Worm (Caenorhabditis elegans) whole organism, young adult: ENCODE data around the gene grl-11.

ENCODE experiments used
- B0261.1 ChIP-seq: sonication (generic microtip); optimal IDR thresholded peaks from 2 replicates; lab custom pipeline; 2016; ENCODE audit warnings: mild to moderate bottlenecking, missing genetic modification characterization, moderate library complexity, missing compliant biosample characterization
- B0336.3 ChIP-seq: fragments of 200-800 bp; sonication (Bioruptor generic); IDR thresholded peaks from 2 replicates; pipeline ENCODE4 v1.3.6; 2022; ENCODE audit warnings: missing genetic modification characterization, missing compliant biosample characterization
- F10E7.11 ChIP-seq: sonication (generic microtip); optimal IDR thresholded peaks from 2 replicates; lab custom pipeline; 2017; ENCODE audit warnings: mild to moderate bottlenecking, missing genetic modification characterization, moderate library complexity, missing compliant biosample characterization
- F55B11.4 ChIP-seq: sonication (generic microtip); optimal IDR thresholded peaks from 2 replicates; lab custom pipeline; 2016; ENCODE audit warnings: missing compliant biosample characterization, missing genetic modification characterization, borderline replicate concordance; ENCODE audit not compliant: insufficient read depth
- F57A8.1 ChIP-seq: fragments of 200-800 bp; sonication (Bioruptor generic); optimal IDR thresholded peaks from 2 replicates; lab custom pipeline; 2018; ENCODE audit warnings: mild to moderate bottlenecking, missing genetic modification characterization, moderate library complexity, missing compliant biosample characterization
- Y53G8AR.9 ChIP-seq: fragments of 200-800 bp; sonication (Bioruptor generic); conservative IDR thresholded peaks from 2 replicates; pipeline ENCODE4 v1.3.6; 2022; ENCODE audit warnings: missing genetic modification reagents, missing genetic modification characterization, missing compliant biosample characterization
- Y56A3A.18 ChIP-seq: fragments of 200-800 bp; sonication (Bioruptor generic); IDR thresholded peaks from 2 replicates; pipeline ENCODE4 v1.3.6; 2022; ENCODE audit warnings: missing genetic modification reagents, missing genetic modification characterization, missing compliant biosample characterization
- aptf-3 ChIP-seq: fragments of 200-800 bp; sonication (Bioruptor generic); IDR thresholded peaks from 2 replicates; pipeline ENCODE4 v1.3.6; 2022; ENCODE audit warnings: missing genetic modification characterization, missing compliant biosample characterization
- attf-5 ChIP-seq: fragments of 200-800 bp; sonication (Bioruptor generic); optimal IDR thresholded peaks from 2 replicates; lab custom pipeline; 2018; ENCODE audit warnings: mild to moderate bottlenecking, missing genetic modification characterization, missing compliant biosample characterization
- bed-1 ChIP-seq: fragments of 200-800 bp; sonication (Bioruptor generic); IDR thresholded peaks from 2 replicates; pipeline ENCODE4 v1.3.6; 2022; ENCODE audit warnings: missing genetic modification reagents, missing genetic modification characterization, missing compliant biosample characterization
- bed-2 ChIP-seq: fragments of 200-800 bp; sonication (Bioruptor generic); IDR thresholded peaks from 2 replicates; pipeline ENCODE4 v1.3.6; 2022; ENCODE audit warnings: missing genetic modification reagents, missing genetic modification characterization, missing compliant biosample characterization
- ccch-3 ChIP-seq: fragments of 200-800 bp; sonication (Bioruptor generic); optimal IDR thresholded peaks from 2 replicates; lab custom pipeline; 2018; ENCODE audit warnings: mild to moderate bottlenecking, missing genetic modification characterization, missing compliant biosample characterization
- cebp-1 ChIP-seq, 2 experiments: fragments of 200-800 bp in 1 of 2; sonication (Bioruptor generic) in 1 of 2; sonication (generic microtip) in 1 of 2; IDR thresholded peaks in 1 of 2; optimal IDR thresholded peaks in 1 of 2; 2 replicates each; pipeline versions ENCODE4 v1.3.6 to Lab custom; 2017 to 2022; ENCODE audit warnings: missing compliant biosample characterization in 2 of 2, missing genetic modification characterization in 2 of 2, mild to moderate bottlenecking in 1 of 2, missing genetic modification reagents in 1 of 2, moderate library complexity in 1 of 2
- cebp-2 ChIP-seq: fragments of 200-800 bp; sonication (Bioruptor generic); IDR thresholded peaks from 2 replicates; pipeline ENCODE4 v1.3.6; 2022; ENCODE audit warnings: missing genetic modification characterization, missing compliant biosample characterization
- ceh-100 ChIP-seq: fragments of 200-800 bp; sonication (Bioruptor generic); IDR thresholded peaks from 2 replicates; pipeline ENCODE4 v1.3.6; 2022; ENCODE audit warnings: missing genetic modification reagents, missing genetic modification characterization, missing compliant biosample characterization
- ceh-91 ChIP-seq: fragments of 200-800 bp; sonication (Bioruptor generic); IDR thresholded peaks from 2 replicates; pipeline ENCODE4 v1.3.6; 2022; ENCODE audit warnings: missing genetic modification reagents, missing genetic modification characterization, missing compliant biosample characterization
- die-1 ChIP-seq: sonication (generic microtip); optimal IDR thresholded peaks from 2 replicates; lab custom pipeline; 2016; ENCODE audit warnings: missing genotype, mild to moderate bottlenecking, missing genetic modification characterization, missing compliant biosample characterization
- efl-1 ChIP-seq: fragments of 150-350 bp; optimal IDR thresholded peaks from 2 replicates; lab custom pipeline; 2014; ENCODE audit warnings: missing biosample characterization, missing genetic modification reagents, missing genetic modification characterization
- egl-44 ChIP-seq: fragments of 200-800 bp; sonication (Bioruptor generic); IDR thresholded peaks from 2 replicates; pipeline ENCODE4 v1.3.6; 2022; ENCODE audit warnings: missing genetic modification reagents, missing genetic modification characterization, missing compliant biosample characterization
- him-1 ChIP-seq: sonication (generic microtip); optimal IDR thresholded peaks from 2 replicates; lab custom pipeline; 2016; ENCODE audit warnings: missing genotype, missing genetic modification reagents, missing genetic modification characterization, missing compliant biosample characterization
- hmg-1.2 ChIP-seq: fragments of 200-800 bp; sonication (Bioruptor generic); IDR thresholded peaks from 2 replicates; pipeline ENCODE4 v1.3.6; 2022; ENCODE audit warnings: missing genetic modification reagents, missing genetic modification characterization, missing compliant biosample characterization
- hmg-20 ChIP-seq: fragments of 200-800 bp; sonication (Bioruptor generic); IDR thresholded peaks from 2 replicates; pipeline ENCODE4 v1.3.6; 2022; ENCODE audit warnings: missing genetic modification reagents, missing genetic modification characterization, missing compliant biosample characterization
- lin-54 ChIP-seq: fragments of 200-800 bp; sonication (Bioruptor generic); optimal IDR thresholded peaks from 2 replicates; lab custom pipeline; 2018; ENCODE audit warnings: mild to moderate bottlenecking, missing genetic modification characterization, missing compliant biosample characterization
- lsy-27 ChIP-seq: sonication (generic microtip); optimal IDR thresholded peaks from 2 replicates; lab custom pipeline; 2017; ENCODE audit warnings: missing genetic modification characterization, mild to moderate bottlenecking, missing compliant biosample characterization, antibody characterized with exemption, missing genotype, borderline replicate concordance; ENCODE audit not compliant: insufficient read depth
- madf-6 ChIP-seq: fragments of 200-800 bp; sonication (Bioruptor generic); IDR thresholded peaks from 2 replicates; pipeline ENCODE4 v1.3.6; 2022; ENCODE audit warnings: missing genetic modification reagents, missing genetic modification characterization, missing compliant biosample characterization
- nfya-2 ChIP-seq: fragments of 200-800 bp; sonication (Bioruptor generic); IDR thresholded peaks from 2 replicates; pipeline ENCODE4 v1.3.6; 2022; ENCODE audit warnings: missing genetic modification reagents, missing genetic modification characterization, missing compliant biosample characterization
- nhr-120 ChIP-seq: fragments of 200-800 bp; sonication (Bioruptor generic); IDR thresholded peaks from 2 replicates; pipeline ENCODE4 v1.3.6; 2022; ENCODE audit warnings: missing genetic modification characterization, missing compliant biosample characterization
- pbrm-1 ChIP-seq: fragments of 200-800 bp; sonication (Bioruptor generic); IDR thresholded peaks from 2 replicates; pipeline ENCODE4 v1.3.6; 2022; ENCODE audit warnings: missing genetic modification reagents, missing genetic modification characterization, missing compliant biosample characterization
- pha-4 ChIP-seq: fragments of 150-350 bp; sonication (generic microtip); optimal IDR thresholded peaks from 2 replicates; lab custom pipeline; 2014; ENCODE audit warnings: missing biosample characterization, missing genetic modification reagents, missing genetic modification characterization
- rec-8 ChIP-seq, 2 experiments: sonication (generic microtip); optimal IDR thresholded peaks; 2 replicates each; lab custom pipeline; 2016; ENCODE audit warnings: mild to moderate bottlenecking in 2 of 2, missing genetic modification characterization in 2 of 2, missing genetic modification reagents in 2 of 2, missing genotype in 2 of 2, missing biosample characterization in 1 of 2, missing compliant biosample characterization in 1 of 2, moderate library complexity in 1 of 2
- rpc-1 ChIP-seq, 2 experiments: fragments of 150-350 bp in 1 of 2; sonication (generic microtip) in 1 of 2; optimal IDR thresholded peaks; 2 replicates each; lab custom pipeline; 2014 to 2018; ENCODE audit warnings: missing biosample characterization in 1 of 2, missing genetic modification characterization in 1 of 2, missing genetic modification reagents in 1 of 2, missing genotype in 1 of 2
- sdz-38 ChIP-seq: sonication (generic microtip); optimal IDR thresholded peaks from 2 replicates; lab custom pipeline; 2016; ENCODE audit warnings: missing genotype, missing genetic modification characterization, missing compliant biosample characterization
- snpc-4 ChIP-seq, 5 experiments: fragments of 150-350 bp in 1 of 5; sonication (generic microtip) in 4 of 5; optimal IDR thresholded peaks; 2 replicates each; lab custom pipeline; 2014 to 2018; ENCODE audit warnings: missing genetic modification characterization in 5 of 5, missing biosample characterization in 3 of 5, antibody characterized with exemption in 2 of 5, mild to moderate bottlenecking in 2 of 5, missing compliant biosample characterization in 2 of 5, missing genotype in 2 of 5, moderate library complexity in 2 of 5, missing genetic modification reagents in 1 of 5
- somi-1 ChIP-seq: fragments of 200-800 bp; sonication (Bioruptor generic); optimal IDR thresholded peaks from 2 replicates; lab custom pipeline; 2018; ENCODE audit warnings: mild to moderate bottlenecking, missing genetic modification characterization, missing compliant biosample characterization
- tbp1 ChIP-seq: fragments of 200-800 bp; sonication (Bioruptor generic); optimal IDR thresholded peaks from 2 replicates; lab custom pipeline; 2018; ENCODE audit warnings: mild to moderate bottlenecking, missing genetic modification characterization, missing compliant biosample characterization
- tbx-9 ChIP-seq: sonication (generic microtip); optimal IDR thresholded peaks from 2 replicates; lab custom pipeline; 2016; ENCODE audit warnings: borderline replicate concordance, missing genetic modification characterization, inconsistent platforms, missing compliant biosample characterization
- ztf-18 ChIP-seq: sonication (generic microtip); optimal IDR thresholded peaks from 2 replicates; lab custom pipeline; 2016; ENCODE audit warnings: missing genotype, mild to moderate bottlenecking, missing genetic modification characterization, missing compliant biosample characterization
- ztf-25 ChIP-seq: fragments of 200-800 bp; sonication (Bioruptor generic); IDR thresholded peaks from 2 replicates; pipeline ENCODE4 v1.3.6; 2022; ENCODE audit warnings: missing genetic modification reagents, missing genetic modification characterization, missing compliant biosample characterization

The grl-11 gene

ce11 chrIII:9136587-9136986 lies 18.4 kb upstream of the grl-11 start, which contains the start of gene eat-4:
Gene eat-4 (plus strand): TSS chrIII:9136887.
- TF ChIP-seq efl-1 (GFP tag; lab: Kevin White, UChicago) = no peak
- no peak for TF ChIP-seq snpc-4 (GFP tag; optimal IDR thresholded peaks at IDR 0.05; lab: Kevin White, UChicago)
- TF ChIP-seq snpc-4 (tag; optimal IDR thresholded peaks at IDR 0.05; lab: Kevin White, UChicago) = no peak
- no peak for TF ChIP-seq tbx-9 (tag; lab: Kevin White, UChicago)
- TF ChIP-seq rec-8 (tag; optimal IDR thresholded peaks at IDR 0.05; lab: Kevin White, UChicago) = no peak
- no peak for TF ChIP-seq rpc-1 (optimal IDR thresholded peaks at IDR 0.05; lab: Kevin White, UChicago)
- TF ChIP-seq rpc-1 (tag; optimal IDR thresholded peaks at IDR 0.05; lab: Kevin White, UChicago) = no peak
- TF ChIP-seq ztf-18 (tag; lab: Kevin White, UChicago) = no peak
- TF ChIP-seq ccch-3 (GFP tag; lab: Kevin White, UChicago) = no peak
- no peak for TF ChIP-seq B0261.1
- TF ChIP-seq nhr-120 = no peak
- no peak for TF ChIP-seq ceh-100
- TF ChIP-seq F57A8.1 (GFP tag; lab: Kevin White, UChicago) = no peak
- no peak for TF ChIP-seq pbrm-1 (GFP tag; lab: Robert Waterston, UW)
- TF ChIP-seq bed-2 (GFP tag; lab: Robert Waterston, UW) = no peak
- no peak for TF ChIP-seq cebp-2 (GFP tag; lab: Robert Waterston, UW)
- no peak for TF ChIP-seq sdz-38 (tag; lab: Kevin White, UChicago)
- TF ChIP-seq him-1 (tag; lab: Kevin White, UChicago) = no peak
- no peak for TF ChIP-seq die-1
- TF ChIP-seq Y56A3A.18 = no peak

ce11 chrIII:9130588-9130987 lies 12.4 kb upstream of the grl-11 start, which contains the start of gene ZK512.10:
Gene ZK512.10 (plus strand): TSS chrIII:9130888.
- no peak for TF ChIP-seq lin-54 (GFP tag; lab: Kevin White, UChicago)
- no peak for TF ChIP-seq rec-8 (tag; optimal IDR thresholded peaks at IDR 0.05; lab: Kevin White, UChicago)

- TF ChIP-seq B0261.1 (no peak), attf-5 (GFP tag; lab: Kevin White, UChicago) (peak; percentile 34), hmg-1.2 (GFP tag; lab: Robert Waterston, UW) (peak; percentile 24; the same call in 1 of the 2 replicates), aptf-3 (GFP tag; lab: Robert Waterston, UW) (no peak), tbp1 (GFP tag; lab: Kevin White, UChicago) (no peak), ccch-3 (GFP tag; lab: Kevin White, UChicago) (no peak), F57A8.1 (GFP tag; lab: Kevin White, UChicago) (no peak), nfya-2 (GFP tag; lab: Robert Waterston, UW) (no peak)
These were observed 7.7 kb upstream of the grl-11 start, which contains the start of gene sec-16A.1 for ce11 chrIII:9125789-9126304. Gene sec-16A.1 (plus strand): TSS chrIII:9125839.

ce11 chrIII:9118921-9119606 lies 900 bp upstream of the grl-11 start, which contains the start of gene ced-11:
Gene ced-11 (plus strand): TSS chrIII:9119556.
- no peak for TF ChIP-seq bed-1 (GFP tag; lab: Robert Waterston, UW)
- TF ChIP-seq, all 124 proteins: peak for 0

ce11 chrIII:9115745-9116144 lies 2.4 kb downstream of the grl-11 start:
- no peak for TF ChIP-seq madf-6 (GFP tag; lab: Robert Waterston, UW)
- no peak for TF ChIP-seq Y53G8AR.9 (GFP tag; lab: Robert Waterston, UW)
- no peak for TF ChIP-seq lsy-27 (tag; lab: Kevin White, UChicago)
- no peak for TF ChIP-seq Y56A3A.18
- TF ChIP-seq somi-1 (GFP tag; lab: Kevin White, UChicago) = no peak
- no peak for TF ChIP-seq ztf-25
- no peak for TF ChIP-seq B0261.1
- no peak for TF ChIP-seq F10E7.11
- TF ChIP-seq ceh-91 = no peak
- TF ChIP-seq B0336.3 (GFP tag; lab: Robert Waterston, UW) = no peak
- TF ChIP-seq F55B11.4 = no peak
- TF ChIP-seq hmg-20 = no peak
- TF ChIP-seq egl-44 (GFP tag; lab: Robert Waterston, UW) = no peak
- TF ChIP-seq cebp-1 (GFP tag; IDR thresholded peaks at IDR 0.05; lab: Robert Waterston, UW) = no peak
- TF ChIP-seq cebp-1 (tag; optimal IDR thresholded peaks at IDR 0.05; lab: Kevin White, UChicago) = no peak
- no peak for TF ChIP-seq pha-4 (tag; lab: Kevin White, UChicago)
